Worm (Caenorhabditis elegans) whole organism, L2 larva: ENCODE results near the gene spin-3.

ENCODE experiments used
- C34F6.9 ChIP-seq: fragments of 150-350 bp; optimal IDR thresholded peaks from 2 replicates; lab custom pipeline; 2014; ENCODE audit warnings: missing biosample characterization, missing genetic modification characterization
- F13H6.1 ChIP-seq: sonication (generic microtip); optimal IDR thresholded peaks from 2 replicates; lab custom pipeline; 2016; ENCODE audit warnings: missing genetic modification characterization, missing compliant biosample characterization
- R02D3.7 ChIP-seq: fragments of 150-350 bp; optimal IDR thresholded peaks from 2 replicates; lab custom pipeline; 2014; ENCODE audit warnings: missing biosample characterization, missing genetic modification characterization
- Y55F3AM.14 ChIP-seq: fragments of 200-800 bp; sonication (Bioruptor generic); optimal IDR thresholded peaks from 2 replicates; lab custom pipeline; 2018; ENCODE audit warnings: mild to moderate bottlenecking, missing genetic modification characterization, missing compliant biosample characterization
- alr-1 ChIP-seq: fragments of 150-350 bp; optimal IDR thresholded peaks from 2 replicates; lab custom pipeline; 2014; ENCODE audit warnings: missing biosample characterization, missing genetic modification characterization
- crh-2 ChIP-seq: sonication (generic microtip); optimal IDR thresholded peaks from 2 replicates; lab custom pipeline; 2017; ENCODE audit warnings: missing biosample characterization, missing genetic modification characterization
- dmd-4 ChIP-seq: sonication (generic microtip); optimal IDR thresholded peaks from 2 replicates; lab custom pipeline; 2017; ENCODE audit warnings: missing biosample characterization, missing genetic modification characterization
- egl-27 ChIP-seq: sonication (generic microtip); optimal IDR thresholded peaks from 3 replicates; lab custom pipeline; 2017; ENCODE audit warnings: missing biosample characterization, missing genetic modification reagents, missing genetic modification characterization
- fos-1 ChIP-seq: fragments of 150-350 bp; optimal IDR thresholded peaks from 2 replicates; lab custom pipeline; 2014; ENCODE audit warnings: missing biosample characterization, missing genetic modification characterization
- gmeb-1 ChIP-seq: fragments of 150-350 bp; optimal IDR thresholded peaks from 2 replicates; lab custom pipeline; 2014; ENCODE audit warnings: missing biosample characterization, missing genetic modification characterization
- lin-11 ChIP-seq: fragments of 150-350 bp; sonication (generic microtip); optimal IDR thresholded peaks from 2 replicates; lab custom pipeline; 2014; ENCODE audit warnings: missing biosample characterization, missing genetic modification characterization, inconsistent platforms, mixed read lengths
- lin-13 ChIP-seq: fragments of 150-350 bp; optimal IDR thresholded peaks from 2 replicates; lab custom pipeline; 2014; ENCODE audit warnings: missing biosample characterization, missing genetic modification reagents, missing genetic modification characterization
- mdl-1 ChIP-seq, 2 experiments: fragments of 150-350 bp in 1 of 2; sonication (generic microtip) in 1 of 2; optimal IDR thresholded peaks; 2 replicates each; lab custom pipeline; 2017; ENCODE audit warnings: missing biosample characterization in 2 of 2, missing genetic modification characterization in 2 of 2
- nhr-10 ChIP-seq: sonication (generic microtip); optimal IDR thresholded peaks from 2 replicates; lab custom pipeline; 2017; ENCODE audit warnings: missing biosample characterization, missing genetic modification characterization
- nhr-129 ChIP-seq: fragments of 150-350 bp; optimal IDR thresholded peaks from 2 replicates; lab custom pipeline; 2014; ENCODE audit warnings: missing biosample characterization, missing genetic modification characterization
- nhr-23 ChIP-seq: fragments of 150-350 bp; optimal IDR thresholded peaks from 2 replicates; lab custom pipeline; 2014; ENCODE audit warnings: missing biosample characterization, missing genetic modification reagents, missing genetic modification characterization
- nhr-25 ChIP-seq: fragments of 150-350 bp; sonication (generic microtip); optimal IDR thresholded peaks from 3 replicates; lab custom pipeline; 2014; ENCODE audit warnings: missing biosample characterization, missing genetic modification characterization
- nhr-6 ChIP-seq: fragments of 150-350 bp; optimal IDR thresholded peaks from 2 replicates; lab custom pipeline; 2014; ENCODE audit warnings: missing biosample characterization, missing genetic modification characterization
- sem-4 ChIP-seq: fragments of 150-350 bp; optimal IDR thresholded peaks from 2 replicates; lab custom pipeline; 2014; ENCODE audit warnings: missing biosample characterization, missing genetic modification reagents, missing genetic modification characterization
- skn-1 ChIP-seq: sonication (generic microtip); optimal IDR thresholded peaks from 2 replicates; lab custom pipeline; 2017; ENCODE audit warnings: missing biosample characterization, missing genetic modification characterization
- sma-3 ChIP-seq: sonication (generic microtip); optimal IDR thresholded peaks from 2 replicates; lab custom pipeline; 2016; ENCODE audit warnings: missing genetic modification reagents, missing genetic modification characterization, missing compliant biosample characterization
- sma-9 ChIP-seq, 2 experiments: fragments of 150-350 bp in 1 of 2; sonication (generic microtip) in 1 of 2; optimal IDR thresholded peaks; 2 replicates each; lab custom pipeline; 2014 to 2016; ENCODE audit warnings: missing genetic modification characterization in 2 of 2, mild to moderate bottlenecking in 1 of 2, missing biosample characterization in 1 of 2, missing compliant biosample characterization in 1 of 2, missing genetic modification reagents in 1 of 2, moderate library complexity in 1 of 2
- snpc-4 ChIP-seq: fragments of 150-350 bp; optimal IDR thresholded peaks from 2 replicates; lab custom pipeline; 2014; ENCODE audit warnings: missing biosample characterization, missing genetic modification characterization
- unc-39 ChIP-seq: fragments of 150-350 bp; optimal IDR thresholded peaks from 2 replicates; lab custom pipeline; 2014; ENCODE audit warnings: missing biosample characterization, missing genetic modification characterization
- unc-55 ChIP-seq: fragments of 150-350 bp; sonication (generic microtip); optimal IDR thresholded peaks from 3 replicates; lab custom pipeline; 2014; ENCODE audit warnings: missing biosample characterization, missing genetic modification reagents, missing genetic modification characterization
- unc-62 ChIP-seq: fragments of 150-350 bp; optimal IDR thresholded peaks from 2 replicates; lab custom pipeline; 2014; ENCODE audit warnings: missing biosample characterization, missing genetic modification reagents, missing genetic modification characterization
- zag-1 ChIP-seq: fragments of 150-350 bp; optimal IDR thresholded peaks from 2 replicates; lab custom pipeline; 2014; ENCODE audit warnings: missing biosample characterization, missing genetic modification characterization
- ztf-1 ChIP-seq: fragments of 200-800 bp; sonication (Bioruptor generic); conservative IDR thresholded peaks from 2 replicates; pipeline ENCODE4 v1.3.6; 2022; ENCODE audit warnings: missing genetic modification characterization, missing compliant biosample characterization

The spin-3 gene

ce11 chrX:13158487-13158886, 28.4 kb downstream of the spin-3 start:
- TF ChIP-seq unc-55 (GFP tag; lab: Kevin White, UChicago) (peak; percentile 38), Y55F3AM.14 (no peak)

DNA sequence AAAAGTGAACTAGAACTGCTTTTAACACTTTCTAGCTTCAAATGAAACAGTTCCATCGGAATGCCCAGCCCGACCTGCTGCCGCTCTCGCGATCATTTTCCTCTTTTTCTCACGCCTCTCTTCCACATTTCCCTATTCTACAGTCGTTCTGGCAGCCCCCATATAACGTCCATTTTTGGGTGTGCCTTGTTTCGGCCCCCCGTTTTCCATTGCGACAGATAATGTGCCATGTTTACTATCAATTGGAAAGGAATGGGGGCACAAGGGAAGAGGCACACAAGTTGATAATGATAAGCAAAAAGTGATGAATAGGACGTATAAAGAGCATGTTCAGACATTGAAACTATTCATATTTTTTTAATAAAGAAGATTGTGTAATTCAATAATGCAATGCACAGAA, 29.0 kb downstream of the spin-3 start:
- TF ChIP-seq sma-3 (GFP tag; lab: Kevin White, UChicago) (peak; percentile 23), sma-9 (GFP tag; optimal IDR thresholded peaks at IDR 0.05; lab: Kevin White, UChicago) (peak; percentile 64), sma-9 (tag; optimal IDR thresholded peaks at IDR 0.05; lab: Kevin White, UChicago) (no peak), nhr-25 (tag; lab: Kevin White, UChicago) (no peak), fos-1 (peak; percentile 93), dmd-4 (tag; lab: Kevin White, UChicago) (no peak), gmeb-1 (tag; lab: Kevin White, UChicago) (peak; percentile 22), zag-1 (no peak), unc-39 (tag; lab: Kevin White, UChicago) (no peak), F13H6.1 (peak; percentile 62), unc-55 (GFP tag; lab: Kevin White, UChicago) (no peak), snpc-4 (tag; lab: Kevin White, UChicago) (no peak), crh-2 (tag; lab: Kevin White, UChicago) (peak; percentile 52)

DNA sequence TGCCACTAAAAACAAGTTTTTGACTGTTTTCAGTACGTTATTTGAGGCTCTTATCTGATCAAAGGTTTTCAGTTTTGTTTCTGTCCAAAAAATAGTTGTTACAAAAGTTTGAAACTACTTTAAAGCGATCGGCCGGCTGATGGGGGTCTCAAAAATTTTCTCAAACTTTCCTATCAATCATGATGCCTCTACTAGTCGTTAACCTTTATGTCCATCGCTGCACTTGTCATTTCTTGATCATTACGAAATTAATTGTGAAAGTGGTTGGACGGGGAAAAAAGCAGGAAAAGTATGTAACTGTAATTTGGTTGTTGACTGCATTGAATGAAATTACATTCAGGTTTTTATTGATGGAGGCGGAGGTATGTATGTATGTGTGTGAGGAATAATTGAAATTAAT, 29.8 kb downstream of the spin-3 start:
- TF ChIP-seq nhr-25 (tag; lab: Kevin White, UChicago): peak; percentile 42
- peak; percentile 16 for TF ChIP-seq nhr-129 (tag; lab: Kevin White, UChicago)
- no peak for TF ChIP-seq nhr-10 (tag; lab: Kevin White, UChicago)
- TF ChIP-seq fos-1: peak; percentile 13
- TF ChIP-seq, all 48 proteins: peak for 3

- no peak for TF ChIP-seq lin-13 (GFP tag; lab: Kevin White, UChicago)
- no peak for TF ChIP-seq sma-3 (GFP tag; lab: Kevin White, UChicago)
- TF ChIP-seq nhr-129 (tag; lab: Kevin White, UChicago): no peak
- TF ChIP-seq skn-1: no peak
- TF ChIP-seq nhr-23 (tag; lab: Kevin White, UChicago): no peak
- no peak for TF ChIP-seq lin-11
- TF ChIP-seq R02D3.7 (tag; lab: Kevin White, UChicago): no peak
- no peak for TF ChIP-seq unc-62
- no peak for TF ChIP-seq sem-4 (tag; lab: Kevin White, UChicago)
- TF ChIP-seq egl-27 (tag; lab: Kevin White, UChicago): no peak
- TF ChIP-seq, all 48 proteins: peak for 0
Measured at ce11 chrX:13161778-13162177, 31.7 kb downstream of the spin-3 start.

ce11 chrX:13162351-13163038, 32.4 kb downstream of the spin-3 start:
- TF ChIP-seq ztf-1 (GFP tag; lab: Robert Waterston, UW): no peak
- TF ChIP-seq F13H6.1: peak; percentile 49
- TF ChIP-seq nhr-129 (tag; lab: Kevin White, UChicago): peak; percentile 1
- no peak for TF ChIP-seq sma-3 (GFP tag; lab: Kevin White, UChicago)
- TF ChIP-seq sma-9 (GFP tag; optimal IDR thresholded peaks at IDR 0.05; lab: Kevin White, UChicago): peak; percentile 10
- no peak for TF ChIP-seq sma-9 (tag; optimal IDR thresholded peaks at IDR 0.05; lab: Kevin White, UChicago)
- TF ChIP-seq nhr-6 (tag; lab: Kevin White, UChicago): no peak
- TF ChIP-seq R02D3.7 (tag; lab: Kevin White, UChicago): no peak
- no peak for TF ChIP-seq zag-1
- no peak for TF ChIP-seq dmd-4 (tag; lab: Kevin White, UChicago)
- peak; percentile 59 for TF ChIP-seq fos-1
- TF ChIP-seq, all 48 proteins: peak for 4

- TF ChIP-seq lin-13 (GFP tag; lab: Kevin White, UChicago) (no peak), sma-9 (GFP tag; optimal IDR thresholded peaks at IDR 0.05; lab: Kevin White, UChicago) (peak; percentile 59), sma-9 (tag; optimal IDR thresholded peaks at IDR 0.05; lab: Kevin White, UChicago) (no peak), alr-1 (tag; lab: Kevin White, UChicago) (no peak), C34F6.9 (tag; lab: Kevin White, UChicago) (no peak), fos-1 (peak; percentile 68), mdl-1 (tag; optimal IDR thresholded peaks at IDR 0.05; lab: Kevin White, UChicago) (no peak), gmeb-1 (tag; lab: Kevin White, UChicago) (no peak), unc-39 (tag; lab: Kevin White, UChicago) (no peak), crh-2 (tag; lab: Kevin White, UChicago) (peak; percentile 29), unc-55 (GFP tag; lab: Kevin White, UChicago) (no peak)
Measured at ce11 chrX:13163185-13163584, 33.1 kb downstream of the spin-3 start.
